Fruit fly (Drosophila melanogaster): ENCODE data around the gene Uch-L5.

- no peak for TF ChIP-seq pan (optimal IDR thresholded peaks at IDR 0.05)
- no peak for TF ChIP-seq CG8478 (optimal IDR thresholded peaks at IDR 0.05)
- TF ChIP-seq Dll (optimal IDR thresholded peaks at IDR 0.05) = no peak
- TF ChIP-seq EcR (GFP tag; optimal IDR thresholded peaks at IDR 0.05) = peak; percentile 49 to 61
These were observed 28.9 kb upstream of the Uch-L5 start for dm6 chr3L:9505713-9506062.
